Fruit fly (Drosophila melanogaster) Kc167 (cell line): ENCODE data around the gene CG6985.

Experiments used
- Myc ChIP-seq: fragments of >200 bp; optimal IDR thresholded peaks from 2 replicates; lab custom pipeline; 2017; ENCODE audit warnings: missing external identifiers
- h ChIP-seq: fragments of >200 bp; optimal IDR thresholded peaks from 3 replicates; lab custom pipeline; 2018; ENCODE audit warnings: missing external identifiers
- insv ChIP-seq: fragments of >200 bp; optimal IDR thresholded peaks from 3 replicates; lab custom pipeline; 2018; ENCODE audit warnings: missing external identifiers
- psq ChIP-seq: fragments of >200 bp; optimal IDR thresholded peaks from 2 replicates; lab custom pipeline; 2017; ENCODE audit warnings: missing external identifiers

dm6 chr3R:22767599-22767998 lies 26.6 kb downstream of the CG6985 start, which contains the start of gene CG13841:
- TF ChIP-seq h, result no peak
- TF ChIP-seq psq (lab: Kevin White, UChicago), result no peak
- TF ChIP-seq insv, result no peak
- no peak for TF ChIP-seq Myc
